Worm (Caenorhabditis elegans) whole organism, mixed stage, embryonic: ENCODE data around the gene K08E7.8.

ENCODE experiments used
- M03D4.4 ChIP-seq: sonication (generic microtip); optimal IDR thresholded peaks from 2 replicates; lab custom pipeline; 2017; ENCODE audit warnings: mild to moderate bottlenecking, missing genetic modification characterization, missing compliant biosample characterization
- bed-3 ChIP-seq: fragments of 200-800 bp; sonication (Bioruptor generic); optimal IDR thresholded peaks from 3 replicates; lab custom pipeline; 2018; ENCODE audit warnings: mild to moderate bottlenecking, missing genetic modification characterization, moderate library complexity, missing compliant biosample characterization
- ceh-43 ChIP-seq: fragments of 200-800 bp; sonication (Bioruptor generic); optimal IDR thresholded peaks from 2 replicates; lab custom pipeline; 2018; ENCODE audit warnings: mild to moderate bottlenecking, missing genetic modification characterization, moderate library complexity, missing compliant biosample characterization
- ceh-83 ChIP-seq: fragments of 200-800 bp; sonication (Bioruptor generic); optimal IDR thresholded peaks from 2 replicates; lab custom pipeline; 2018; ENCODE audit warnings: mild to moderate bottlenecking, missing genetic modification characterization, missing compliant biosample characterization
- ces-1 ChIP-seq: fragments of 150-350 bp; optimal IDR thresholded peaks from 2 replicates; lab custom pipeline; 2014; ENCODE audit warnings: missing biosample characterization, missing genetic modification reagents, missing genetic modification characterization
- cnd-1 ChIP-seq: fragments of 200-800 bp; sonication (Bioruptor generic); optimal IDR thresholded peaks from 2 replicates; lab custom pipeline; 2018; ENCODE audit warnings: mild to moderate bottlenecking, missing genetic modification characterization, missing compliant biosample characterization
- ham-2 ChIP-seq: fragments of 200-800 bp; sonication (Bioruptor generic); optimal IDR thresholded peaks from 2 replicates; lab custom pipeline; 2018; ENCODE audit warnings: mild to moderate bottlenecking, missing genetic modification characterization, missing compliant biosample characterization
- hlh-1 ChIP-seq: fragments of 150-350 bp; optimal IDR thresholded peaks from 2 replicates; lab custom pipeline; 2014; ENCODE audit warnings: missing biosample characterization, missing genetic modification reagents, missing genetic modification characterization
- lin-13 ChIP-seq: fragments of 150-350 bp; optimal IDR thresholded peaks from 2 replicates; lab custom pipeline; 2014; ENCODE audit warnings: missing biosample characterization, missing genetic modification characterization
- lin-32 ChIP-seq: fragments of 200-800 bp; sonication (Bioruptor generic); optimal IDR thresholded peaks from 2 replicates; lab custom pipeline; 2018; ENCODE audit warnings: mild to moderate bottlenecking, missing genetic modification characterization, missing compliant biosample characterization
- lsy-2 ChIP-seq: fragments of 150-350 bp; optimal IDR thresholded peaks from 2 replicates; lab custom pipeline; 2014; ENCODE audit warnings: missing biosample characterization, missing genetic modification characterization
- mab-5 ChIP-seq: fragments of 150-350 bp; optimal IDR thresholded peaks from 2 replicates; lab custom pipeline; 2014; ENCODE audit warnings: missing biosample characterization, missing genetic modification characterization
- mls-2 ChIP-seq: sonication (generic microtip); optimal IDR thresholded peaks from 2 replicates; lab custom pipeline; 2016; ENCODE audit warnings: mild to moderate bottlenecking, missing genetic modification characterization, moderate library complexity, missing compliant biosample characterization
- nhr-2 ChIP-seq: fragments of 150-350 bp; optimal IDR thresholded peaks from 2 replicates; lab custom pipeline; 2014; ENCODE audit warnings: missing biosample characterization, missing genetic modification characterization
- nhr-237 ChIP-seq: fragments of 150-350 bp; optimal IDR thresholded peaks from 2 replicates; lab custom pipeline; 2014; ENCODE audit warnings: missing biosample characterization, missing genetic modification characterization
- nhr-28 ChIP-seq: fragments of 150-350 bp; optimal IDR thresholded peaks from 2 replicates; lab custom pipeline; 2014; ENCODE audit warnings: missing biosample characterization, missing genetic modification characterization
- pha-4 ChIP-seq: fragments of 150-350 bp; optimal IDR thresholded peaks from 2 replicates; lab custom pipeline; 2018; ENCODE audit warnings: missing biosample characterization, missing genetic modification reagents, missing genetic modification characterization
- tbx-8 ChIP-seq: fragments of 200-800 bp; sonication (Bioruptor generic); optimal IDR thresholded peaks from 2 replicates; lab custom pipeline; 2018; ENCODE audit warnings: mild to moderate bottlenecking, missing genetic modification characterization, moderate library complexity, missing compliant biosample characterization
- unc-39 ChIP-seq: fragments of 150-350 bp; optimal IDR thresholded peaks from 2 replicates; lab custom pipeline; 2014; ENCODE audit warnings: missing biosample characterization, missing genetic modification characterization
- unc-62 ChIP-seq: fragments of 150-350 bp; optimal IDR thresholded peaks from 2 replicates; lab custom pipeline; 2014; ENCODE audit warnings: missing biosample characterization, missing genetic modification reagents, missing genetic modification characterization
- zip-8 ChIP-seq: fragments of 150-350 bp; optimal IDR thresholded peaks from 2 replicates; lab custom pipeline; 2014; ENCODE audit warnings: missing biosample characterization, missing genetic modification characterization
- ztf-11 ChIP-seq: fragments of 150-350 bp; optimal IDR thresholded peaks from 2 replicates; lab custom pipeline; 2014; ENCODE audit warnings: missing biosample characterization, missing genetic modification characterization

The K08E7.8 gene

DNA sequence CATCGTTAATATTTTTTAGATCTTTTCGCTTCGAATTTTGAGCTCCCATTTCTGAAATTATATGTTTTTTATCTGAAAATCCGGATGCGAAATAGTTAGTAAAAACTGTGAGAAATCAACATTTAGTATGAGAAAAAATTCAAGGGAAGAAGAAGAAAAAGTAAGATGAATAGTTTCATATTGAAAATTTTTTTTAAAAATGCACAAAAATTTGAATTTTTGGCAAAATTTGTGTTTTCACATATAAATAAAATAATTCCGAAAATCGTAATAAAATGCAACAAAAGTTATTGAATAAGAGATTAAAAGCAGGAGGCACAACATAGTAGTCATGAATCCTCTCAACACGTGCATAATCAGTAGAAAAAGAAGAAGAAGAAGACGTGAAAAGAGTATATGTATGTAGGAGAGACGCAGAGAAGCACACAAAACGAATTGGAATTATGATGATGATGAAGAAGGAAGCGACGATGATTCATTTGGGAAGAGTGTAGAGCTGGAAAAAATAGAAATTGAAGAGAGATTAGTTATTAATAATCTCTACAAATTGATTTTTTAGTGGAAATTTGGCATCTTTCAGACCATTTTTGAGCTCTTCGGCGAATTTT, 19.8 kb downstream of the K08E7.8 start, which contains the start of gene eak-7:
eak-7 (minus strand) TSS at position 51 of the 608 bp plus-strand sequence.
- TF ChIP-seq unc-62 (GFP tag; lab: Kevin White, UChicago) (no peak), ces-1 (peak; percentile 61)

DNA sequence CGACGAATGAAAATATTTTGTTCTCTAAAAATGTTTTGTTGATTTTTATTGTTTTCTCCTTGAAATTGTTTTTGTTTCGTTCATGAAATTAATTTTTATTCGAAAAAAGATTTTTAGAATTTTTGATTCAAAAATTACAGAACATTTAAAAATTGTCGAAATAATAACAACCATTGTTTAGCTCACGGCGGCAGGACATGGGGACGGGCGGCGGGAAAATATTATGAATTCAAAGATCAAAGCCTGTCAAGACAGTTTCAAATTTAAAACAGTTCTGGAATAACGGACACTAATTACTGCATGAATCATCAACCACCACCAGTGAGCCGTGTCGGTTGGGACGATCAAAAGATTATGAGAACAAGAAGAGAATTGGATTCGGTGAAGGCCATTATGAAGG, 25.3 kb downstream of the K08E7.8 start, which contains the start of gene snb-7:
snb-7 (plus strand) TSS at position 301 of the 400 bp plus-strand sequence.
- no peak for TF ChIP-seq nhr-2
- no peak for TF ChIP-seq nhr-28
- no peak for TF ChIP-seq mab-5
- no peak for TF ChIP-seq unc-62 (GFP tag; lab: Kevin White, UChicago)
- no peak for TF ChIP-seq lin-13

ce11 chrIV:12558925-12559450, 26.9 kb downstream of the K08E7.8 start, which contains the start of the genes ZK795.2 and ZK795.3:
ZK795.2 (minus strand) TSS chrIV:12558975.
ZK795.3 (plus strand) TSS chrIV:12559365.
- TF ChIP-seq lsy-2 (peak; percentile 64), nhr-237 (tag; lab: Kevin White, UChicago) (peak; percentile 45), pha-4 (peak; percentile 15), ztf-11 (tag; lab: Kevin White, UChicago) (no peak), ces-1 (peak; percentile 53), cnd-1 (tag; lab: Kevin White, UChicago) (no peak), hlh-1 (tag; lab: Kevin White, UChicago) (peak; percentile 0)

DNA sequence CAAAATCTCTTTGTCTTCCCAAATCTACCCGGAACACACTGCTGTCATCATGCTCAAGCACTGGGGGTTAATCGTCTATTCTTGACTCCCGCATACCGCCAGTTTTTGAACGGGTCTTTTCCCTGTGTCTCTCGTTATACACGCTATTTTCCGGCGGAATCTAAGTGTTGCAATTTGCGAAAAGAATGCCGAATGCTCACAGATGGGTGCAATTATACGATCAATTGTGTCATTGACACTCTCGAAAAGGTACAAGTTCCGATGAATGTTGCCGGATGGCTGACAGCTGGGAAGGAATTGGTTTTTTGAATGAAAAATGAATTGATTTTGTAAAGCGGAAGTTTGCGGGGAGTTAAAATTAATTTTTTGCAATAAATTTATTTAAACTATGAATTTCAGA, 33.9 kb downstream of the K08E7.8 start:
- no peak for TF ChIP-seq ceh-83 (GFP tag; lab: Kevin White, UChicago)
- TF ChIP-seq lin-32 (GFP tag; lab: Kevin White, UChicago): peak; percentile 91
- TF ChIP-seq nhr-2: peak; percentile 92

ce11 chrIV:12549014-12549413, 36.9 kb downstream of the K08E7.8 start:
- TF ChIP-seq unc-62 (GFP tag; lab: Kevin White, UChicago): peak; percentile 46
- peak; percentile 49 for TF ChIP-seq cnd-1 (tag; lab: Kevin White, UChicago)
- peak; percentile 43 for TF ChIP-seq lin-32 (GFP tag; lab: Kevin White, UChicago)
- TF ChIP-seq ham-2 (GFP tag; lab: Kevin White, UChicago): no peak
- TF ChIP-seq nhr-2: peak; percentile 87
- TF ChIP-seq ztf-11 (tag; lab: Kevin White, UChicago): no peak
- TF ChIP-seq tbx-8 (GFP tag; lab: Kevin White, UChicago): no peak
- TF ChIP-seq unc-39 (tag; lab: Kevin White, UChicago): no peak
- TF ChIP-seq zip-8 (tag; lab: Kevin White, UChicago): peak; percentile 97
- TF ChIP-seq, all 35 proteins: peak for 5

DNA sequence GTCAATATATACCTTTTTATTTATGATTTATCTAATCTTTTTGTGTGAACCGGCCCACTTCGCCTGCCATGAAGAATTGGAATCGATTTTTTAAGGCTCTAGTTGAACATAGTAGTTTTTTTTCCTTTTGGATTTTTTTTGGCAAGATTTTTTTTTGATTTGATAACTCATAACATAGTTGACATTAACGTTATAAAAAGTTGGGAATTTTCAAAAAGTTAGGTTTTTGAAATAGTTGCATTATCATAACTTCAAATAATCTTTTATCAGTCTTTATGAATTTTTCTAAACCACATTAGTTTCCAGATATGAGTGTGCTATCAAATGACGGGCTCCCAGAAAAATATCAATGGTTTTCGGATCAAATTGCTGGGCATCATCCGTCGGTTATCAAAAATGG, 38.0 kb downstream of the K08E7.8 start, which contains the start of gene ipmk-1:
ipmk-1 (plus strand) TSS at position 301 of the 400 bp plus-strand sequence.
- TF ChIP-seq zip-8 (tag; lab: Kevin White, UChicago) (no peak), bed-3 (GFP tag; lab: Kevin White, UChicago) (no peak), nhr-237 (tag; lab: Kevin White, UChicago) (no peak)
- TF ChIP-seq, all 35 proteins: peak for 0

ce11 chrIV:12545902-12546301, 40.0 kb downstream of the K08E7.8 start:
- TF ChIP-seq ceh-83 (GFP tag; lab: Kevin White, UChicago) (peak; percentile 44), ceh-43 (GFP tag; lab: Kevin White, UChicago) (peak; percentile 47), zip-8 (tag; lab: Kevin White, UChicago) (peak; percentile 97), M03D4.4 (tag; lab: Kevin White, UChicago) (no peak), mls-2 (tag; lab: Kevin White, UChicago) (peak; percentile 46), cnd-1 (tag; lab: Kevin White, UChicago) (peak; percentile 58)
- TF ChIP-seq, all 35 proteins: peak for 5

- no peak for TF ChIP-seq M03D4.4 (tag; lab: Kevin White, UChicago)
- peak; percentile 57 for TF ChIP-seq ces-1
- no peak for TF ChIP-seq zip-8 (tag; lab: Kevin White, UChicago)
- TF ChIP-seq, all 35 proteins: peak for 1
Measured at ce11 chrIV:12545393-12545792, 40.5 kb downstream of the K08E7.8 start.
